Worm (Caenorhabditis elegans) whole organism, L4/young adult: ENCODE results near the gene C44C10.10.

Experiments used
- W03F9.2 ChIP-seq: fragments of 150-350 bp; optimal IDR thresholded peaks from 2 replicates; lab custom pipeline; 2014; ENCODE audit warnings: missing biosample characterization, missing genetic modification characterization
- dao-5 ChIP-seq: sonication (generic microtip); optimal IDR thresholded peaks from 2 replicates; lab custom pipeline; 2016; ENCODE audit warnings: missing genotype, missing genetic modification characterization, moderate library complexity, missing compliant biosample characterization
- him-1 ChIP-seq: sonication (generic microtip); optimal IDR thresholded peaks from 2 replicates; lab custom pipeline; 2016; ENCODE audit warnings: missing genotype, missing genetic modification reagents, missing genetic modification characterization, missing compliant biosample characterization

DNA sequence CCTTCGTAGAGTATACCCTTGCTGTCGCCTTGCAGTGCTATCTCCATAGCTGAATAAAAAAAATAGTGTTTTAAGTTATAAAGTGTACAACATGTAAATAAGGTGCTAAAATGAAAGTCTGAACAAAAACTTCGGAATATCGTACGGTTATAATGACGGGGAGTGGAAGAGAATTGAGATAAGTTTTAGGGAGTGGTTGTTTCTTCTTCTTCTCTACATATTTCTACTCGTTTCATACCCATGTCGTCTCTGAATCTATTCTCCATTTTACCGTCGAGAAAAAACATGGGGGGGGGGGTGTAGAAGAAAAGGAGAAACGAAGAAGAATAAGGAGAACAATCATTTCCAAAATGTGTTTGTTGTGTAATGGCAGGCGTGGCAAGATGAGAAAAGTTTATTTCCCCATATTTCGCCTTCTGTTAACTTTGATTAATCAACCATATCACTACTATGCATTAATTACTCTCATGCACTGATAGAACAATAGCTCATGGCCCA is 26.4 kb downstream of the C44C10.10 start, which contains the start of gene C44C10.9:
- TF ChIP-seq him-1, result no peak
- TF ChIP-seq W03F9.2 (tag; lab: Kevin White, UChicago), result no peak
- no peak for TF ChIP-seq dao-5
